Fruit fly (Drosophila melanogaster) whole organism, wandering third instar larva: Measurements from ENCODE around the gene Tsp66E.

ENCODE experiments used
- Mio ChIP-seq: sonication (Bioruptor generic); optimal IDR thresholded peaks from 2 replicates; lab custom pipeline; 2016; ENCODE audit warnings: missing biosample characterization, missing genetic modification characterization
- brk ChIP-seq: fragments of 200-800 bp; sonication (Bioruptor generic); optimal IDR thresholded peaks from 2 replicates; lab custom pipeline; 2016; ENCODE audit warnings: missing biosample characterization, mild to moderate bottlenecking, missing genetic modification characterization
- ey ChIP-seq: fragments of 200-800 bp; sonication (Bioruptor generic); optimal IDR thresholded peaks from 2 replicates; lab custom pipeline; 2016; ENCODE audit warnings: missing biosample characterization, missing genetic modification characterization
- h ChIP-seq: fragments of 200-800 bp; sonication (Bioruptor generic); optimal IDR thresholded peaks from 3 replicates; lab custom pipeline; 2016; ENCODE audit warnings: missing biosample characterization, mild to moderate bottlenecking, missing genetic modification characterization
- psq ChIP-seq: fragments of 200-800 bp; sonication (Bioruptor generic); optimal IDR thresholded peaks from 3 replicates; lab custom pipeline; 2017; ENCODE audit warnings: missing biosample characterization, mild to moderate bottlenecking, missing genetic modification characterization, moderate library complexity

DNA sequence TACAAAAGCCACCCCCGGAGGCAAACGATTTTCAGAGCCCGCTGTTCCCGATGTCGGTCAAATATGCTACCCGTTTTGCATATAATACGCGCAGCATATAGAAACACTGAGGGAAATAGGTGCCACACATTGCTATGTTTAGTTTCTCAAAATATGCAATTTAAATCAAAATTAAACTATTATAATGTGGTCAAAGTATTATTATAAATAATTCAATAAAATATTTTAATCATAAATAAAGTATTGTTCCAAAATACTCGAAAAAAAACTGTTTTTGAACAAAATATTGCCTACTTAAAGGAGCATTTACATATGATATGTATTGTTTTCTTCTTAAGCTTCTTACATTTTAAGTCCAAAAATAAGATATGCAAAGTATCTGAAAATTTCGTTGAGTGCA, 38.7 kb downstream of the Tsp66E start:
- TF ChIP-seq ey (no peak), brk (no peak), Mio (no peak), h (GFP tag; lab: Kevin White, UChicago) (no peak), psq (no peak)
